Worm (Caenorhabditis elegans): ENCODE measurements around the gene R06F6.8.
A peak's percentile ranks its signal among the peaks of the same experiment; 100 is the strongest.

Gene R06F6.8

DNA sequence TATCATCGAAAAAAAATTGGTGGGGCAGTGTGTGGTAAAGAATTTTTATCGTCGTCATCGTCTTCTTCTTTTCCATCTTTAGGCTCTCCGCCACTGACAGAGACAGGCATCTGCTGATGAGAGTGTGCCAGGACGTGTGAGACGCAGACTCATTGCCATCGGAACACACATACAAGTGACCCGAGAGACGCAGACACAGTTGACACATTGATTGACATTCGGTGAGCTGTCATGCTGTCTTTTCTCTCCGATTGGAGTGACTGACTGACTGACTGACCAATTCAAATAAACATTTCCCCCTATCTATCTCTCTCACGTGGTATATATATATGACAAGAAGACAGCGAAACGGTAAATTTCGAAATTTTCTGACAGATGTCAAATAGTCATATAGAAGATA, 31.3 kb upstream of the R06F6.8 start (continued):
- TF ChIP-seq madf-10 (tag; optimal IDR thresholded peaks at IDR 0.05) (peak; percentile 55), gei-17 (GFP tag; optimal IDR thresholded peaks at IDR 0.05) (peak; percentile 54), athp-1 (tag; optimal IDR thresholded peaks at IDR 0.05) (peak; percentile 48), ceh-79 (tag; optimal IDR thresholded peaks at IDR 0.05) (no peak), akir-1 (GFP tag; optimal IDR thresholded peaks at IDR 0.05) (no peak), nfyb-1 (GFP tag; IDR thresholded peaks at IDR 0.05) (peak; percentile 85), K11D2.4 (GFP tag; IDR thresholded peaks at IDR 0.05) (0 out of 2 replicates have a peak, but pooled peaks have one; percentile 51), rec-8 (tag; optimal IDR thresholded peaks at IDR 0.05) (no peak), let-526 (GFP tag; IDR thresholded peaks at IDR 0.05) (peak; percentile 75; the same call in 1 of the 2 replicates), C17E4.6 (GFP tag; IDR thresholded peaks at IDR 0.05) (no peak)

DNA sequence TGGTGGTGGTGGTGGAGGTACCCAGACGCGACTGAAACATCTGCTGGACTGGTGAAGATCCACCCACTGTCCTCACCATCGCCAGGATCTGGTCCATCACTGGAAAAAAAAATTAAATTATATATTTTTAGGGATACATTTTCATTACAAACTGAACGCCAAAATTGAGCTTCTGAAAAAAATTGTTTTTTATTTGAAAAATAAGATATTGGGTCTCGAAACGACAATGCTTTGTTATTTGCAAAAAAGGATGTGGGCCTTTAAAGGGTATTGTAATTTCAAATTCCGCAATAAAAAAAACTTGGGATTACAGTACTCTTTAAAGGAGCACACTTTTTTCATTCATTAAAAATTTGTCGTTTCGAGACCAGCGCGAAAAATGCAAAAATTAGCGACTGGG, 30.1 kb upstream of the R06F6.8 start, which contains the start of gene M106.2:
TSS of gene M106.2 (minus strand) at position 101 of the 400 bp plus-strand sequence.
- no peak for TF ChIP-seq madf-10 (tag; optimal IDR thresholded peaks at IDR 0.05)
- no peak for TF ChIP-seq B0336.3 (GFP tag; IDR thresholded peaks at IDR 0.05)
- no peak for TF ChIP-seq snpc-1.1 (tag; optimal IDR thresholded peaks at IDR 0.05; ENCODE audit: insufficient read depth)
- no peak for TF ChIP-seq K11D2.4 (GFP tag; IDR thresholded peaks at IDR 0.05)
- TF ChIP-seq unc-62 (GFP tag; optimal IDR thresholded peaks at IDR 0.05) = no peak
- no peak for TF ChIP-seq F57A8.1 (GFP tag; optimal IDR thresholded peaks at IDR 0.05)
- TF ChIP-seq nhr-120 (GFP tag; IDR thresholded peaks at IDR 0.05) = no peak
- TF ChIP-seq T26A5.8 (tag; optimal IDR thresholded peaks at IDR 0.05) = no peak
- TF ChIP-seq hsf-1 (GFP tag; IDR thresholded peaks at IDR 0.05) = no peak
- TF ChIP-seq Y79H2A.3 (GFP tag; conservative IDR thresholded peaks at IDR 0.05) = no peak
- no peak for TF ChIP-seq akir-1 (GFP tag; optimal IDR thresholded peaks at IDR 0.05)
- no peak for TF ChIP-seq nhr-179 (tag; optimal IDR thresholded peaks at IDR 0.05)
- TF ChIP-seq mcd-1 (GFP tag; IDR thresholded peaks at IDR 0.05) = no peak

DNA sequence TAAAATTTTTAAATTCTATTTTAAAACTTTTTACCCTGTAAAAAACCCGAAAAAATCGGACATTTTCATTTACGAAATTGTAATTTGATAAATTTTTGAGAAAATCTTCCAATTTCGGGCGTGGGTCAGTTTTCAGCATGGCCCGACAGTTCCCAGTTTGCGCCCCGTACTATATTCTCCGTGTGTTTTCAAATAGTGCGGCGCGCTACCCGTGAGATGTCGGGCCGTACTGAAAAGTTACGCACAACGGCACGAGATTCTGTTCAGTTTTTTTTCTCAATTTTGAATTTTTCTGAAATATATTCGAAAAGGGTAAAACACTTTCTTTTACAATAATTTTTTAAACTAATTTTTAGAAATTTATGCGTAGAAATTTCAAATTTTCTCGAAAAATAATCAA, 27.3 kb upstream of the R06F6.8 start:
- TF ChIP-seq hmg-1.2 (GFP tag; IDR thresholded peaks at IDR 0.05) (peak; percentile 52), snpc-4 (GFP tag; optimal IDR thresholded peaks at IDR 0.05) (peak; percentile 15), snpc-4 (tag; optimal IDR thresholded peaks at IDR 0.05) (peak in 3 of 4 experiments; percentile 17 to 82 (median 72)), egrh-3 (GFP tag; IDR thresholded peaks at IDR 0.05) (no peak), snpc-1.1 (tag; optimal IDR thresholded peaks at IDR 0.05; ENCODE audit: insufficient read depth) (peak; percentile 48)

DNA sequence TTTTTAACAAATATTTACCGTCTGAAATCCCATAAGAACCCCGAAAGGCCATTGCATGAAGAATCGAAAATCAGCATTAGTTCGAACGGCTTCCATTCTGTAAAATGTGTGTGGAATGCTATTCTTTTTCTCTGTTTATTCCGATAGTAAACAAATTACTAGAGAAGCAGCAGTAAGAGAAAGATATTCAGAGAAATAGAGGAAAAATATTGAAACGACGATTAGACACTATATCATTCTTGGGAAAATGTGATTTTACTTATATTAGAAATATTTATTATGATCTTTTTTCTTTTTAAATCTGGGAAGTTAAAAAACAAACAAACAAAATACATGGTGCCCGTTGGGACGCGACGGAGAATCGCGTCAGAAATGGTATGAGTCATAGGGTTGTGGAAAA, 23.7 kb upstream of the R06F6.8 start, which contains the start of gene M106.8:
TSS of gene M106.8 (minus strand) at position 101 of the 400 bp plus-strand sequence.
- TF ChIP-seq B0019.2 (GFP tag; conservative IDR thresholded peaks at IDR 0.05) (no peak), attf-6 (GFP tag; IDR thresholded peaks at IDR 0.05) (no peak), T07F8.4 (tag; optimal IDR thresholded peaks at IDR 0.05) (no peak), ceh-100 (GFP tag; IDR thresholded peaks at IDR 0.05) (no peak), hsf-1 (GFP tag; IDR thresholded peaks at IDR 0.05) (no peak), lin-54 (GFP tag; optimal IDR thresholded peaks at IDR 0.05) (no peak), lin-35 (GFP tag; optimal IDR thresholded peaks at IDR 0.05) (no peak), C17E4.6 (GFP tag; IDR thresholded peaks at IDR 0.05) (no peak), mes-4 (tag; optimal IDR thresholded peaks at IDR 0.05) (no peak), ceh-58 (GFP tag; IDR thresholded peaks at IDR 0.05) (no peak)

DNA sequence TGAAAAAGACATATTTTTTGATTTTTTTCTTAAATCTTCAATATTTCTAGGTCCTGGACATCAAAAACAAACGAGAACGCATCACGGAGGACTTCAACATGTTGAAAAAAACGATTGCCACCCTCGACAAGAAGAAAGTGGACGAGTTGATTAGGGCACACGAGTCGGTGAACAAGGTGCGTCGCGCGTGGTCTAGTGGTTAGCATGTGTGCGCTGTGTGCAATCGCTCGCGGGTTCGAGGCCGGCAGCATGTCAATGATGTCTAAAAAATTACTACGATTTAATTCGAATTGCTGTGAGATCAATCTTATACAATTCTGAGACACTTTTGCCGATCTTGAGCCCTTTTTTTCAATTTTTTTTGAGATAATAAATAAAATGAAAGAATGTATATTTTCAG, 20.3 kb upstream of the R06F6.8 start:
- peak; percentile 92 for TF ChIP-seq athp-1 (tag; optimal IDR thresholded peaks at IDR 0.05)
- peak; percentile 63 for TF ChIP-seq F33H1.4 (GFP tag; IDR thresholded peaks at IDR 0.05)
- TF ChIP-seq atf-7 (tag; optimal IDR thresholded peaks at IDR 0.05) = peak; percentile 82
- peak; percentile 64 for TF ChIP-seq madf-6 (GFP tag; IDR thresholded peaks at IDR 0.05)
- TF ChIP-seq lsy-27 (tag; optimal IDR thresholded peaks at IDR 0.05; ENCODE audit: borderline replicate concordance, insufficient read depth) = peak; percentile 79
- peak; percentile 80; the same call in 1 of the 2 replicates for TF ChIP-seq ztf-25 (GFP tag; IDR thresholded peaks at IDR 0.05)
- TF ChIP-seq let-526 (GFP tag; IDR thresholded peaks at IDR 0.05) = peak; percentile 85
- peak; percentile 58; the same call in 1 of the 2 replicates for TF ChIP-seq lir-1 (GFP tag; conservative IDR thresholded peaks at IDR 0.05)
- peak; percentile 90 for TF ChIP-seq nhr-90 (tag; optimal IDR thresholded peaks at IDR 0.05)
- TF ChIP-seq madf-10 (tag; optimal IDR thresholded peaks at IDR 0.05) = peak; percentile 82
- no peak for TF ChIP-seq ccch-3 (GFP tag; optimal IDR thresholded peaks at IDR 0.05)
- peak; percentile 47 for TF ChIP-seq nhr-80 (tag; optimal IDR thresholded peaks at IDR 0.05)
- TF ChIP-seq hlh-26 (GFP tag; conservative IDR thresholded peaks at IDR 0.05) = no peak
- TF ChIP-seq unc-62 (GFP tag; optimal IDR thresholded peaks at IDR 0.05) = no peak

Data from whole organism, young adult.